Fruit fly (Drosophila melanogaster) whole organism: ENCODE measurements around the gene lute.

Experiments
- CG8478 ChIP-seq: fragments of >200 bp; optimal IDR thresholded peaks from 2 replicates; lab custom pipeline; 2018; ENCODE audit warnings: inconsistent platforms
- Dll ChIP-seq: fragments of >200 bp; optimal IDR thresholded peaks from 2 replicates; lab custom pipeline; 2017
- EcR ChIP-seq, 2 experiments: fragments of >200 bp; optimal IDR thresholded peaks; 2 replicates each; lab custom pipeline; 2017; ENCODE audit warnings: missing biosample characterization in 2 of 2, missing genetic modification characterization in 2 of 2, missing genetic modification reagents in 2 of 2
- pan ChIP-seq: fragments of >200 bp; optimal IDR thresholded peaks from 2 replicates; lab custom pipeline; 2017
- psq ChIP-seq: fragments of >200 bp; optimal IDR thresholded peaks from 2 replicates; lab custom pipeline; 2017
- usp ChIP-seq: fragments of >200 bp; optimal IDR thresholded peaks from 2 replicates; lab custom pipeline; 2017; ENCODE audit warnings: missing biosample characterization, missing genetic modification characterization, mixed read lengths

The lute gene

DNA sequence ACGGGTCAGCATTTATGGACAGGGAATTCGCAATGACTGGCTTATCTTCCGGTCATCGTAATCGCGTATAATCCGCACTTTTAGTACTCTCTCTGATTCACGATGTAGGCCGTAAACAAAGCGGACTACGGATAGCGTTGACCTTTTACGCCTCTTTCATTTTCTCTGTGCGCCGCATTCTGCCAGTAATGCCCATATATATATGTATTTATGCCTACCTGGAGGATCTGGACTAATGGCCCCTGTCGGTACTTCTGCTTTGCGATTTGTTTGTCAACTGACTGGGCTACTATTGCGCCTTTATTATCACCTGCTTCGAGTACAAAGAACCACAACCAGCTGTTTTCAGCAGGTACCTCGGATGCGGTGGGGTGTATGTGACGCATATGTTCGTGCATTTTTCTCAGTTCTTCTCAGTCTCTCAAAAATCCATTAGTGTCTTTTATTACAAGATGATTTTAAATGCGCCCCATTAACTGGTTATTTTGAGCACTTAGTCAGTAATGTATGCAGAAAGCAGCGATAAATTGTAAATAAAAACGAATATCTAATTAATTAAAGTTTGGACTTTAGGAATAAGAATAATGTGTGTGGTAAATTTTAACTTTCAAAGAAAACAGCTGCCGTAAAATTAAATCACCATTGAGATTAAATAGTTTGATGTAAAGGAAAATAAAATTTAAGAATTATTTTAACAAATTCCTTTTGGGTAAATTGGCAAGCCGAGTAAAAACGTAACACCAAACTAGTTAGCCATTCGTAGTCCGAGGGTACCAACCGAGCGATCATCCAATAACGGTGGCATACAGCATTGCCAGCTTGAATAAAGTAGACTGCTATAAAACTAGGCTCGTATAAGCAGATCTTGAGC, 14.8 kb downstream of the lute start, which contains the start of gene CREG:
CREG (minus strand) TSS at position 323 of the 871 bp plus-strand sequence.
- no peak for TF ChIP-seq Dll (lab: Kevin White, UChicago)
- no peak for TF ChIP-seq EcR (GFP tag; optimal IDR thresholded peaks at IDR 0.05; lab: Kevin White, UChicago)
- no peak for TF ChIP-seq usp (GFP tag; lab: Kevin White, UChicago)
- no peak for TF ChIP-seq psq (lab: Kevin White, UChicago)
- TF ChIP-seq pan (lab: Kevin White, UChicago) = peak; percentile 93
- TF ChIP-seq CG8478 (lab: Kevin White, UChicago) = no peak

DNA sequence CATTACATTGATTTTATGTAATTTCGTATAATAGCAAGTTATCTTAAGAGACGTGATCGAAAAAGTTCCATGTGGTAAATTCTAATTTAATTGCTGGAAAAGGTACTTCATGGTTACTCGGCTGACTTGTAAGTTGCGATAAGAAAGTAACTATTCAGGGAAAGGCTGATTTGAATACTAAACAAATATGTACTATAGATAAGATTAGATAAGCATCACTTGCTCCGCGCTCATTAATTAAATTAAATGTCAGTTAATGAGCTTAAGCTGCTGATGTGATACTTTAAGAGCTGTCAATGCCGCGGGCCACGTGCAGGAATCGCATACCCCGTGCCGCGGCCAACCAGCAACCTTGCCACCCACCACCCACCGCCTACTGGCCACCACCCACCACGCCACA, 20.4 kb downstream of the lute start:
- TF ChIP-seq CG8478 (lab: Kevin White, UChicago) = no peak
- no peak for TF ChIP-seq EcR (GFP tag; optimal IDR thresholded peaks at IDR 0.05; lab: Kevin White, UChicago)
- no peak for TF ChIP-seq pan (lab: Kevin White, UChicago)
- TF ChIP-seq usp (GFP tag; lab: Kevin White, UChicago) = no peak
- no peak for TF ChIP-seq psq (lab: Kevin White, UChicago)
- TF ChIP-seq Dll (lab: Kevin White, UChicago) = no peak

DNA sequence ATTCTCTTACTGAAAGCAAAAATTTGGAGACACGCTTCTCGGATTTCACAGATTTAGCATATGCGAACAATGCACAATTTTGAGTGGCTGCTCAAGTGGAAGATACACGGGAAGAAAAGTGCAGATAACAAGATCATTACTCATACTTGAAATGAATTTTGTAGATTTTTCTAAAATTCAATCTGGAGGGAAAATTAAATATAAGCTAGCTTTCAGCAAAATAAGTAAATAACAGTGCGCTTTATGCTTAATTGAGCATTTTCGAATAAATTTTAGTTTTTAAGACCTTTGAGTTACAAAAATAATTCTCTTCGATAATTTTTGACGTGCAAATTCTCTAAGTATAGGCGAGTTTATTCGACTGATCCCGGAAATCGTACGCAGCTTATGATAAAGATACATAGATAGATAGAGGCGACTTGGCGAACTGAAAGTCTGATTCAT, 21.0 kb downstream of the lute start:
- TF ChIP-seq pan (lab: Kevin White, UChicago) = no peak

DNA sequence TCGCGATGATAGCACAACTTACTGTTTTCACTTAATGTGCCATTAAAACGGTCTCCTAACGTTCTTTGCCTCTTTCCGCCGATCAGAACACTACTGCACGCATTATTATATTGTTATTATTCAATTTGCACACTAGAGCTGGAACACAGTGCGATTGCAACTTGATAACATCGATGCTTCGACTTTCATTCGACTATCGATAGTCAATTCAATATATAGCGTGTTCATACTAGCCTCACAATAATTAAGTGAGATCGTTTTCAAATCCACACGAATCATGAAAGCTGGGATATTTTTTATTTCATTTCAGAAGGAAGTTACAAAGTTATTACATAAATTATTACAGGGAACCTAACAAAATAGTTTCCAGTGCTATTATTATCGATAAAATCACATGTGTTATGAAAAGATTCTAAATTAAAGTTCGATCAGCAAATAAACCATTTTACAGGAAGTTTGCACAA, 21.6 kb downstream of the lute start:
- TF ChIP-seq usp (GFP tag; lab: Kevin White, UChicago) = no peak
- TF ChIP-seq CG8478 (lab: Kevin White, UChicago) = no peak
- no peak for TF ChIP-seq EcR (GFP tag; optimal IDR thresholded peaks at IDR 0.05; lab: Kevin White, UChicago)
- TF ChIP-seq Dll (lab: Kevin White, UChicago) = no peak
- no peak for TF ChIP-seq pan (lab: Kevin White, UChicago)
- TF ChIP-seq psq (lab: Kevin White, UChicago) = no peak

DNA sequence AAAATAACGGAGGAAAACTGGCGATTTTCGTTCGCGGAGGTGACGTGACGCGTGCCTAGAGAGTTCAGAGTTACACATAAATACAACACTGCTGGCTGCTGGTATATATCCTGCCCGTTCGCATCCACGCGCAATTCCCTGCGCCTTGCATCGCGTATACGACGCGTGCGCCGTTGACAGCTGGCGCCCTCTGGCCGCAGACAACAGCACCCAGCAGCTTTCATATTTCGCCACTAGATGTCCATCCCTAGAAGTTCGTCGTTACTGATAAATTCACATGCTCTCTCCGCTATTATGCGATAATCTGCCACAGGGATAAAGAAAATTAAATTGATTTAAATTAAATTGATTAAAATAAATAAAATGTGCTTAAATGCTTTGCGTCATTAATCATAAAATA, 22.7 kb downstream of the lute start, which contains the start of gene Sur-8:
Sur-8 (minus strand) TSS at position 82 of the 400 bp plus-strand sequence.
- TF ChIP-seq EcR (GFP tag; optimal IDR thresholded peaks at IDR 0.05; lab: Kevin White, UChicago) (no peak), Dll (lab: Kevin White, UChicago) (no peak), usp (GFP tag; lab: Kevin White, UChicago) (no peak), psq (lab: Kevin White, UChicago) (no peak)

DNA sequence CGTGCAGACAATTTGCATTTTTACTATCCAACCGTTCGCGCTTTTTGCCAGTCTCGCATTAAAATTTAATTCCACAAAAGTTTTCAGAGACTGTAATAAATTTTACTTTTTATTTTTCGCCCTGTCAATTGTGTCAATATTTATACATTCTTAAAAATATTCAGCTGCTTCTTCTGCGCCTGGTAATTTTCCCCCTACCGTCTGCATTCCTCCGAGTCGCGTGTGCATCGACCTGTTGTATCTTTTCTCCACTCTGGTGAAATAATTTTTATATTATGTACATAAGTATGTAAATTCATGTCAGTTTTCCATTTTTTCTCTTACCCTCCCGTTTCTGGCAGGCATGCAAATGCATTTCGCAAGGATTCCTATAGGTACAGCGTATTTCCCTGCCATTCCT, 23.4 kb downstream of the lute start, which contains the start of gene CG34279:
CG34279 (minus strand) TSS at position 101 of the 400 bp plus-strand sequence.
- no peak for TF ChIP-seq usp (GFP tag; lab: Kevin White, UChicago)

DNA sequence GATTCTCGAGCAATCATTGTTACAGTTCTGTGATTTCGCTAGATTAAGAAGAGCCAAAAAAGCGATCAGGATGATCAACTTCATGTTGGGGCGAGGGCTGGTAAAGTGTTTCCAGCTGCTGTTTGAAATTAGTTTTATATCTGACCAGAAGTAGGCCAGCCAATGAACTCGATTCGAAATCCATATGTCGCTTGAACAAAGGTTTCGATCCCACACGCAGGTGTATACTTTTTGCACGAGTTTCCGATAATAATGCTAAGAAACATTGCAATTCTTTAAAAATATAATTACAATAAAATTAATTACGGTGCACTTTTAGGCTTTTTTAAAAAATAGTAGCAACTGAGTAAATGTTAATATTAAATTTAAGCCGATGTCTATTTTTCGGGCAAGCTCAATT, 23.9 kb downstream of the lute start, which contains the start of gene CG34280:
CG34280 (minus strand) TSS at position 101 of the 400 bp plus-strand sequence.
- TF ChIP-seq EcR (GFP tag; optimal IDR thresholded peaks at IDR 0.05; lab: Kevin White, UChicago) = no peak
- TF ChIP-seq pan (lab: Kevin White, UChicago) = no peak
- no peak for TF ChIP-seq usp (GFP tag; lab: Kevin White, UChicago)
- no peak for TF ChIP-seq CG8478 (lab: Kevin White, UChicago)
- TF ChIP-seq Dll (lab: Kevin White, UChicago) = no peak
- no peak for TF ChIP-seq psq (lab: Kevin White, UChicago)

DNA sequence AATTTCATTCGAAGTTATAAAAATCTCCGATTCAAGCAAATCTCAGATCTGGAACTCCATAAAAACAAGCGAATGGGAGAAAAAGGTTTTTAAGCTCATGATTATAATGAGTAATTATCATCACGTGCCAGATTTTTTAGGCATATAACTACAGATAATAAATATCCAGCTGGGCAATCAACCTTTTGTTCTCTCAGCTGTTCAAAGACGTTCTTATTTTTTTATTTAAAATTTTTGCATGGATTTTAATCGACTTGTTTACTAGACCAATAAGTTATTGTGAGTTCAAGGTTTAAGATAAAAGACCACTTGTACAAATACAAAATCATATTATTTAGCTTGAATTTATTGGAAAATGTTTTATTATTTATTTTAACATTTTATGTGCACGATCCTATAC, 24.4 kb downstream of the lute start:
- no peak for TF ChIP-seq CG8478 (lab: Kevin White, UChicago)

DNA sequence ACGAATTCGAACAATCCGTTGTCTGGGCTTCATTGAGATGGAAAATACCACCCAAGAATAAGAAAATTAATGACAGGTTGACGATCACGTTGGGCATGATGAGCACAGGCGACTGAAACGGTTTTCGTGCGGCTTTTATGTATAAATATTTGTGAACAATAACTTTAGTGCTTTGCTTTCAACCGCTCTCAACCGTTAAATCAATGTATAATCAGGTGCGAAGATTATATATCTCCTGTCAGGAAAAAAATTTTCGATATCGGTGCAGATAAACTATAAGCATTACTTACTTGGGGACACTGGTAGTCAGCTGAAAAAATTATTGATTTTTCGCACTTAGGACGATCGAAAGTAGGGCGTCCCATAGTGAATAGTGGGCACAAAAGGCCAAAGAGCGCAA, 25.3 kb downstream of the lute start, which contains the start of gene CG42823:
CG42823 (minus strand) TSS at position 101 of the 400 bp plus-strand sequence.
- TF ChIP-seq EcR (GFP tag; optimal IDR thresholded peaks at IDR 0.05; lab: Kevin White, UChicago) (no peak), usp (GFP tag; lab: Kevin White, UChicago) (no peak), pan (lab: Kevin White, UChicago) (no peak)

DNA sequence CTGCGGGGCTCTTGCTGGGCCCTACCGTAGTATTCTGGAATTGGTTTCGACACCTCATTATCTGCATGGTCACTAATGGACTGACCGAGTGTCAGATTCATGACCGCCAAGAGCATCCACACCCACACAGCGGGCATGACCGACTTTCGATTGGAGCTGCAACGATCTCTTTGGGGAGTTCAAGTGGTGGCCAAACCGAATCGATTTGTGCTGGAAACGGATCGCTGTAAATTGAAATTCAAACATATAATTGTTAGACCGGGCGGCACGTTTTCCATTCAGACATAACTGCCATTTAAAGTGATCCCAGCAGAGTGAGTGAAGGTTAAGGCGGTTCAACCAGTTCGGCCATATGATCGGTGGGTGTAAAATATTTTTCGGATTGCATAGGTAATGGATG, 26.7 kb downstream of the lute start, which contains the start of the genes CG42824 and CG42798:
CG42824 (minus strand) TSS at position 101 of the 400 bp plus-strand sequence.
CG42798 (plus strand) TSS at position 268 of the 400 bp plus-strand sequence.
- TF ChIP-seq usp (GFP tag; lab: Kevin White, UChicago) (no peak), pan (lab: Kevin White, UChicago) (no peak), psq (lab: Kevin White, UChicago) (no peak)

DNA sequence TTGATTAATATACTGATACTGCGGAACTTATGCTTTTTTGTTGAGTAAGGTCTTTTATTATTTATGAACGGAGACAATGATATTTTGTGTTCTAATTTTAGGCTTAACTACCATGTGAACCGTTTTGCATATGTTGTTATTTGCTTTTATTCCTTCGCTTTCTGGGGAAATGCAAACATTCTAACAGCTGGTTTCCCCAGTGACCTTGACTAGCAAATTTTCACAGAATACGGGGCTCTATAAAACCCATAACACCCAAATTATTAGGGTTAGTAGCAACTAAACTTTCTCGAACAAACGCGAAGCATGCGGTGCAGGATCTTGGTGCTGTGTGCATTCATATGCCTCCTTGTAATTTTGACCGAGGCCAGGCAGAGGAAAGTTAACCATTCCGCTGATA, 27.8 kb downstream of the lute start, which contains the start of gene CG17283:
CG17283 (plus strand) TSS at position 301 of the 400 bp plus-strand sequence.
- TF ChIP-seq Dll (lab: Kevin White, UChicago) = no peak
- no peak for TF ChIP-seq pan (lab: Kevin White, UChicago)
- TF ChIP-seq EcR (GFP tag; optimal IDR thresholded peaks at IDR 0.05; lab: Kevin White, UChicago) = no peak
- TF ChIP-seq usp (GFP tag; lab: Kevin White, UChicago) = no peak
- no peak for TF ChIP-seq psq (lab: Kevin White, UChicago)
- TF ChIP-seq CG8478 (lab: Kevin White, UChicago) = no peak

DNA sequence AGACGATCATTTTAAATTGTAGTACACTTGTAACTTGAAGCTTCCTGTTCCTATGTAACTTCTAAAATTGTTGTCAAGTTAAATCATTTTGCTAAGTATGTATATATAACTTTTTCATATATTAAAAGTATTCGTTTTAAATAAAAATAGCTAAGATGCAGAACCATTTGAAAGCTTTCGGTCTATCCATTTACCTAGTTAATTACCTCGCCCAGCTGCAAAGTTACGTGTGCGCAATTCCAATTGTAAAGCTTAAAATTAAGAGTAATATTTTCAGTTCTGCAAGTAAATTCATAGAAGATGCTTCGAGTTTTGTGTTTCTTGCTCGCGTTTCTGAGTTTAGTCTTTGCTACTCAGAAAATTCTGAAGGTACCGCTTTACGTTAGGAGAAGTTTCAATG, 29.6 kb downstream of the lute start, which contains the start of gene CG5860:
CG5860 (plus strand) TSS at position 301 of the 400 bp plus-strand sequence.
- no peak for TF ChIP-seq Dll (lab: Kevin White, UChicago)
- no peak for TF ChIP-seq psq (lab: Kevin White, UChicago)
